Worm (Caenorhabditis elegans) whole organism, late embryonic: ENCODE results near the gene grl-28.
"Not testable (repeated sequence)": the region's sequence is repeated elsewhere in the genome, so short reads cannot be mapped to it uniquely, and the experiment has no call there.

Experiments used
- F13H6.1 ChIP-seq: sonication (generic microtip); optimal IDR thresholded peaks from 2 replicates; lab custom pipeline; 2016; ENCODE audit warnings: missing genetic modification characterization, missing compliant biosample characterization
- ahr-1 ChIP-seq: sonication (generic microtip); optimal IDR thresholded peaks from 2 replicates; lab custom pipeline; 2016; ENCODE audit warnings: missing genetic modification characterization, missing compliant biosample characterization
- ama-1 ChIP-seq: fragments of 150-350 bp; optimal IDR thresholded peaks from 2 replicates; lab custom pipeline; 2014
- ceh-14 ChIP-seq: sonication (generic microtip); optimal IDR thresholded peaks from 2 replicates; lab custom pipeline; 2016; ENCODE audit warnings: missing genotype, missing genetic modification characterization, missing compliant biosample characterization
- ceh-18 ChIP-seq: sonication (generic microtip); optimal IDR thresholded peaks from 2 replicates; lab custom pipeline; 2016; ENCODE audit warnings: missing genetic modification characterization, missing compliant biosample characterization
- ceh-19 ChIP-seq: fragments of 200-800 bp; sonication (Bioruptor generic); optimal IDR thresholded peaks from 2 replicates; lab custom pipeline; 2018; ENCODE audit warnings: mild to moderate bottlenecking, missing genetic modification characterization, missing compliant biosample characterization
- ceh-6 ChIP-seq: fragments of 200-800 bp; sonication (Bioruptor generic); optimal IDR thresholded peaks from 2 replicates; lab custom pipeline; 2018; ENCODE audit warnings: mild to moderate bottlenecking, missing genetic modification characterization, missing compliant biosample characterization
- dmd-4 ChIP-seq: sonication (generic microtip); optimal IDR thresholded peaks from 2 replicates; lab custom pipeline; 2016; ENCODE audit warnings: borderline replicate concordance, missing genetic modification characterization, missing compliant biosample characterization
- dve-1 ChIP-seq: sonication (generic microtip); optimal IDR thresholded peaks from 2 replicates; lab custom pipeline; 2017; ENCODE audit warnings: antibody characterized with exemption, mild to moderate bottlenecking, missing genetic modification characterization, missing compliant biosample characterization
- ets-4 ChIP-seq: sonication (generic microtip); optimal IDR thresholded peaks from 2 replicates; lab custom pipeline; 2016; ENCODE audit warnings: missing genetic modification characterization, missing compliant biosample characterization
- fax-1 ChIP-seq: sonication (generic microtip); optimal IDR thresholded peaks from 2 replicates; lab custom pipeline; 2016; ENCODE audit warnings: missing genotype, missing genetic modification characterization, missing compliant biosample characterization
- fkh-10 ChIP-seq: fragments of 150-350 bp; optimal IDR thresholded peaks from 2 replicates; lab custom pipeline; 2014; ENCODE audit warnings: missing biosample characterization, missing genetic modification reagents, missing genetic modification characterization
- gmeb-2 ChIP-seq: sonication (generic microtip); optimal IDR thresholded peaks from 2 replicates; lab custom pipeline; 2016; ENCODE audit warnings: missing genetic modification characterization, inconsistent platforms, missing compliant biosample characterization
- hlh-15 ChIP-seq: sonication (generic microtip); optimal IDR thresholded peaks from 2 replicates; lab custom pipeline; 2016; ENCODE audit warnings: missing genetic modification characterization, missing compliant biosample characterization
- hlh-30 ChIP-seq: sonication (generic microtip); optimal IDR thresholded peaks from 2 replicates; lab custom pipeline; 2017; ENCODE audit warnings: antibody characterized with exemption, missing genetic modification characterization, missing compliant biosample characterization; ENCODE audit not compliant: insufficient read depth
- hlh-8 ChIP-seq: sonication (generic microtip); optimal IDR thresholded peaks from 2 replicates; lab custom pipeline; 2016; ENCODE audit warnings: missing genotype, missing genetic modification characterization, missing compliant biosample characterization
- mec-3 ChIP-seq: sonication (generic microtip); optimal IDR thresholded peaks from 2 replicates; lab custom pipeline; 2016; ENCODE audit warnings: borderline replicate concordance, missing genetic modification characterization, missing compliant biosample characterization
- nfya-1 ChIP-seq: sonication (generic microtip); optimal IDR thresholded peaks from 2 replicates; lab custom pipeline; 2017; ENCODE audit warnings: missing genetic modification characterization, mild to moderate bottlenecking, missing compliant biosample characterization, antibody characterized with exemption, moderate library complexity
- nhr-11 ChIP-seq: fragments of 150-350 bp; optimal IDR thresholded peaks from 2 replicates; lab custom pipeline; 2014; ENCODE audit warnings: missing biosample characterization, missing genetic modification characterization
- nhr-232 ChIP-seq: sonication (generic microtip); optimal IDR thresholded peaks from 2 replicates; lab custom pipeline; 2016; ENCODE audit warnings: missing genetic modification characterization, missing compliant biosample characterization
- npax-4 ChIP-seq: sonication (generic microtip); optimal IDR thresholded peaks from 2 replicates; lab custom pipeline; 2016; ENCODE audit warnings: missing genetic modification characterization, missing compliant biosample characterization
- pat-9 ChIP-seq: fragments of 200-800 bp; sonication (Bioruptor generic); optimal IDR thresholded peaks from 2 replicates; lab custom pipeline; 2018; ENCODE audit warnings: mild to moderate bottlenecking, missing genetic modification characterization, moderate library complexity, missing compliant biosample characterization
- pax-1 ChIP-seq: fragments of 150-350 bp; optimal IDR thresholded peaks from 2 replicates; lab custom pipeline; 2014; ENCODE audit warnings: missing biosample characterization, missing genetic modification characterization
- pros-1 ChIP-seq: fragments of 150-350 bp; optimal IDR thresholded peaks from 2 replicates; lab custom pipeline; 2014; ENCODE audit warnings: missing biosample characterization, missing genetic modification reagents, missing genetic modification characterization
- ref-2 ChIP-seq: sonication (generic microtip); optimal IDR thresholded peaks from 2 replicates; lab custom pipeline; 2016; ENCODE audit warnings: missing genetic modification characterization, missing compliant biosample characterization
- sdc-2 ChIP-seq: sonication (generic microtip); optimal IDR thresholded peaks from 2 replicates; lab custom pipeline; 2016; ENCODE audit warnings: missing genotype, missing genetic modification characterization, missing compliant biosample characterization
- sox-2 ChIP-seq: fragments of 200-800 bp; sonication (Bioruptor generic); IDR thresholded peaks from 2 replicates; pipeline ENCODE4 v1.3.6; 2022; ENCODE audit warnings: missing genetic modification reagents, missing genetic modification characterization, missing compliant biosample characterization
- tbx-2 ChIP-seq: sonication (generic microtip); optimal IDR thresholded peaks from 2 replicates; lab custom pipeline; 2016; ENCODE audit warnings: missing genetic modification characterization, missing compliant biosample characterization
- ttx-3 ChIP-seq: sonication (generic microtip); optimal IDR thresholded peaks from 2 replicates; lab custom pipeline; 2016; ENCODE audit warnings: missing genetic modification reagents, missing genetic modification characterization, missing compliant biosample characterization
- unc-3 ChIP-seq, 2 experiments: fragments of 200-800 bp in 1 of 2; sonication (Bioruptor generic) in 1 of 2; sonication (generic microtip) in 1 of 2; conservative IDR thresholded peaks in 1 of 2; optimal IDR thresholded peaks in 1 of 2; 2 replicates each; pipeline versions ENCODE4 v1.3.6 to Lab custom; 2016 to 2022; ENCODE audit warnings: missing compliant biosample characterization in 2 of 2, missing genetic modification characterization in 2 of 2, missing genetic modification reagents in 1 of 2

grl-28 gene

ce11 chrV:3578813-3579212 lies 27.1 kb upstream of the grl-28 start, which contains the start of gene pygl-1:
TSS of gene pygl-1 (plus strand) at chrV:3579023.
- TF ChIP-seq unc-3 (GFP tag; conservative IDR thresholded peaks at IDR 0.05; lab: Robert Waterston, UW): no peak
- no peak for TF ChIP-seq unc-3 (tag; optimal IDR thresholded peaks at IDR 0.05; lab: Kevin White, UChicago)
- TF ChIP-seq dve-1 (tag; lab: Kevin White, UChicago): no peak
- no peak for TF ChIP-seq npax-4 (tag; lab: Kevin White, UChicago)
- no peak for TF ChIP-seq pat-9 (tag; lab: Kevin White, UChicago)
- no peak for TF ChIP-seq hlh-15 (tag; lab: Kevin White, UChicago)
- TF ChIP-seq ref-2 (tag; lab: Kevin White, UChicago): no peak
- no peak for TF ChIP-seq ama-1
- no peak for TF ChIP-seq hlh-30
- no peak for TF ChIP-seq F13H6.1 (tag; lab: Kevin White, UChicago)
- no peak for TF ChIP-seq ceh-14
- no peak for TF ChIP-seq pax-1 (tag; lab: Kevin White, UChicago)
- no peak for TF ChIP-seq ahr-1 (tag; lab: Kevin White, UChicago)
- no peak for TF ChIP-seq dmd-4 (tag; lab: Kevin White, UChicago)
- TF ChIP-seq nhr-11: no peak
- no peak for TF ChIP-seq ttx-3 (tag; lab: Kevin White, UChicago)
- TF ChIP-seq fkh-10 (GFP tag; lab: Kevin White, UChicago): no peak
- TF ChIP-seq hlh-8 (tag; lab: Kevin White, UChicago): no peak
- TF ChIP-seq sdc-2 (tag; lab: Kevin White, UChicago): no peak
- TF ChIP-seq nhr-232 (tag; lab: Kevin White, UChicago): no peak

- TF ChIP-seq npax-4 (tag; lab: Kevin White, UChicago) (no peak), ceh-6 (no peak), fax-1 (tag; lab: Kevin White, UChicago) (no peak), gmeb-2 (tag; lab: Kevin White, UChicago) (no peak), ceh-18 (tag; lab: Kevin White, UChicago) (no peak), hlh-30 (no peak), sox-2 (GFP tag; lab: Robert Waterston, UW) (no peak), mec-3 (tag; lab: Kevin White, UChicago) (no peak), ahr-1 (tag; lab: Kevin White, UChicago) (no peak), tbx-2 (tag; lab: Kevin White, UChicago) (no peak), unc-3 (GFP tag; conservative IDR thresholded peaks at IDR 0.05; lab: Robert Waterston, UW) (no peak), unc-3 (tag; optimal IDR thresholded peaks at IDR 0.05; lab: Kevin White, UChicago) (no peak)
Measured at ce11 chrV:3575759-3576158, 24.1 kb upstream of the grl-28 start, which contains the start of gene grl-27. TSS of gene grl-27 (minus strand) at chrV:3575859.

ce11 chrV:3572408-3572807 lies 20.7 kb upstream of the grl-28 start, which contains the start of gene F40C5.1:
TSS of gene F40C5.1 (plus strand) at chrV:3572708.
- not testable (repeated sequence) for TF ChIP-seq ceh-6; sox-2 (GFP tag; lab: Robert Waterston, UW); ceh-19 (GFP tag; lab: Kevin White, UChicago)

ce11 chrV:3570695-3571094 lies 19.0 kb upstream of the grl-28 start, which contains the start of gene F40C5.2:
TSS of gene F40C5.2 (plus strand) at chrV:3570995.
- TF ChIP-seq ets-4, tbx-2, dmd-4 (tag; lab: Kevin White, UChicago): not testable (repeated sequence)

- TF ChIP-seq fax-1, ceh-18, dmd-4 (tag; lab: Kevin White, UChicago): not testable (repeated sequence)
Measured at ce11 chrV:3564335-3564734, 12.7 kb upstream of the grl-28 start, which contains the start of gene T24A6.17. TSS of gene T24A6.17 (minus strand) at chrV:3564435.

ce11 chrV:3562824-3563223 lies 11.2 kb upstream of the grl-28 start, which contains the start of gene T24A6.16:
TSS of gene T24A6.16 (minus strand) at chrV:3562924.
- not testable (repeated sequence) for TF ChIP-seq nfya-1 (tag; lab: Kevin White, UChicago); ceh-18 (tag; lab: Kevin White, UChicago); pros-1
